Worm (Caenorhabditis elegans): Measurements from ENCODE around the gene try-14.

The try-14 gene

ce11 chrX:7507141-7507540, 11.8 kb upstream of the try-14 start (continued):
- no peak for TF ChIP-seq nhr-111 (GFP tag; optimal IDR thresholded peaks at IDR 0.05)
- TF ChIP-seq lin-15B (tag; optimal IDR thresholded peaks at IDR 0.05), result no peak
- TF ChIP-seq daf-19 (GFP tag; conservative IDR thresholded peaks at IDR 0.05), result 0 out of 2 replicates have a peak, but pooled peaks have one; percentile 64
- peak; percentile 16 for TF ChIP-seq F49E8.2 (tag; optimal IDR thresholded peaks at IDR 0.05; ENCODE audit: borderline replicate concordance)
- 0 out of 2 replicates have a peak, but pooled peaks have one; percentile 20 for TF ChIP-seq Y48G9A.11 (GFP tag; IDR thresholded peaks at IDR 0.05)
- no peak for TF ChIP-seq ceh-44 (GFP tag; IDR thresholded peaks at IDR 0.05)
- no peak for TF ChIP-seq spr-3 (GFP tag; optimal IDR thresholded peaks at IDR 0.05)
- no peak for TF ChIP-seq hlh-30 (tag; optimal IDR thresholded peaks at IDR 0.05; ENCODE audit: insufficient read depth)
- TF ChIP-seq mep-1 (tag; optimal IDR thresholded peaks at IDR 0.05), result no peak
- no peak for TF ChIP-seq egl-27 (tag; optimal IDR thresholded peaks at IDR 0.05)
- 0 out of 2 replicates have a peak, but pooled peaks have one; percentile 39 for TF ChIP-seq vab-7 (GFP tag; IDR thresholded peaks at IDR 0.05)
- no peak for TF ChIP-seq daf-12 (tag; optimal IDR thresholded peaks at IDR 0.05)
- no peak; the same call in 1 of the 2 replicates for TF ChIP-seq madf-9 (GFP tag; conservative IDR thresholded peaks at IDR 0.05)
- TF ChIP-seq lim-7 (GFP tag; IDR thresholded peaks at IDR 0.05), result no peak; the same call in none of the 2 replicates
- TF ChIP-seq ceh-62 (tag; optimal IDR thresholded peaks at IDR 0.05), result no peak
- TF ChIP-seq nhr-6 (tag; optimal IDR thresholded peaks at IDR 0.05), result no peak
- no peak for TF ChIP-seq hif-1 (tag; optimal IDR thresholded peaks at IDR 0.05)
- TF ChIP-seq F26F4.8 (GFP tag; conservative IDR thresholded peaks at IDR 0.05), result no peak; the same call in 1 of the 2 replicates
- no peak for TF ChIP-seq mxl-2 (GFP tag; conservative IDR thresholded peaks at IDR 0.05)
- no peak for TF ChIP-seq php-3 (GFP tag; IDR thresholded peaks at IDR 0.05)
- no peak for TF ChIP-seq unc-62 (GFP tag; optimal IDR thresholded peaks at IDR 0.05 in 1 of 2)
- TF ChIP-seq unc-62 (tag; optimal IDR thresholded peaks at IDR 0.05), result no peak
- no peak for TF ChIP-seq nhr-237 (tag; optimal IDR thresholded peaks at IDR 0.05)
- TF ChIP-seq ztf-11 (tag; optimal IDR thresholded peaks at IDR 0.05), result no peak
- TF ChIP-seq zfp-3 (GFP tag; conservative IDR thresholded peaks at IDR 0.05), result no peak
- no peak for TF ChIP-seq ceh-32 (tag; optimal IDR thresholded peaks at IDR 0.05; ENCODE audit: poor library complexity)
- no peak for TF ChIP-seq set-16 (GFP tag; IDR thresholded peaks at IDR 0.05)
- TF ChIP-seq ces-1 (GFP tag; optimal IDR thresholded peaks at IDR 0.05), result no peak
- no peak for TF ChIP-seq nhr-11 (tag; optimal IDR thresholded peaks at IDR 0.05)
- TF ChIP-seq nhr-77 (tag; optimal IDR thresholded peaks at IDR 0.05), result no peak
- TF ChIP-seq jun-1 (tag; optimal IDR thresholded peaks at IDR 0.05), result no peak
- no peak for TF ChIP-seq madf-5 (GFP tag; IDR thresholded peaks at IDR 0.05)
- TF ChIP-seq nhr-48 (tag; optimal IDR thresholded peaks at IDR 0.05), result no peak
- 0 out of 2 replicates have a peak, but pooled peaks have one; percentile 27 for TF ChIP-seq zip-11 (GFP tag; IDR thresholded peaks at IDR 0.05)
- TF ChIP-seq gei-8 (GFP tag; optimal IDR thresholded peaks at IDR 0.05), result no peak
- TF ChIP-seq T20F7.1 (GFP tag; optimal IDR thresholded peaks at IDR 0.05), result no peak
- TF ChIP-seq Y75B8A.6 (GFP tag; IDR thresholded peaks at IDR 0.05), result 0 out of 2 replicates have a peak, but pooled peaks have one; percentile 32
- TF ChIP-seq fos-1 (tag; optimal IDR thresholded peaks at IDR 0.05), result no peak
- peak; percentile 42 for TF ChIP-seq mes-2 (tag; optimal IDR thresholded peaks at IDR 0.05; ENCODE audit: poor library complexity, severe bottlenecking)
- no peak for TF ChIP-seq dpl-1 (GFP tag; optimal IDR thresholded peaks at IDR 0.05)
- TF ChIP-seq Y105C5A.15 (GFP tag; IDR thresholded peaks at IDR 0.05), result 0 out of 2 replicates have a peak, but pooled peaks have one; percentile 59
- TF ChIP-seq duxl-1 (tag; optimal IDR thresholded peaks at IDR 0.05; ENCODE audit: poor library complexity), result no peak
- no peak for TF ChIP-seq spr-1 (tag; optimal IDR thresholded peaks at IDR 0.05)
